Worm (Caenorhabditis elegans) whole organism, L1 larva: ENCODE measurements around the gene hpl-1.

Experiments used
- C34B4.2 ChIP-seq: sonication (generic microtip); optimal IDR thresholded peaks from 2 replicates; lab custom pipeline; 2017; ENCODE audit warnings: mild to moderate bottlenecking, missing genetic modification characterization, missing compliant biosample characterization
- fos-1 ChIP-seq: fragments of 150-350 bp; optimal IDR thresholded peaks from 2 replicates; lab custom pipeline; 2014; ENCODE audit warnings: missing biosample characterization, missing genetic modification characterization
- mdl-1 ChIP-seq, 2 experiments: fragments of 150-350 bp; optimal IDR thresholded peaks; 2 replicates each; lab custom pipeline; 2014 to 2017; ENCODE audit warnings: missing biosample characterization in 2 of 2, missing genetic modification characterization in 2 of 2, inconsistent platforms in 1 of 2
- mep-1 ChIP-seq: fragments of 150-350 bp; optimal IDR thresholded peaks from 2 replicates; lab custom pipeline; 2014; ENCODE audit warnings: missing biosample characterization, missing genetic modification characterization

ce11 chrX:13198134-13198533 is 47.1 kb upstream of the hpl-1 start:
- no peak for TF ChIP-seq fos-1 (tag; lab: Kevin White, UChicago)
- TF ChIP-seq mdl-1 (tag; optimal IDR thresholded peaks at IDR 0.05; lab: Kevin White, UChicago) = no peak
- no peak for TF ChIP-seq C34B4.2 (tag; lab: Kevin White, UChicago)
- TF ChIP-seq mep-1 (tag; lab: Kevin White, UChicago) = no peak
